Fruit fly (Drosophila melanogaster) whole organism, embryonic: ENCODE data around the gene bys.

ENCODE experiments used
- Atf3 ChIP-seq: fragments of 200-800 bp; sonication (Bioruptor generic); optimal IDR thresholded peaks from 3 replicates; lab custom pipeline; 2016; ENCODE audit warnings: missing biosample characterization, missing genetic modification characterization
- BEAF-32 ChIP-seq: fragments of 200-800 bp; sonication (Bioruptor generic); optimal IDR thresholded peaks from 3 replicates; lab custom pipeline; 2017; ENCODE audit warnings: missing biosample characterization, missing genetic modification characterization, mild to moderate bottlenecking, moderate library complexity, missing genetic modification reagents
- CG10147 ChIP-seq: fragments of 200-800 bp; sonication (Bioruptor generic); optimal IDR thresholded peaks from 2 replicates; lab custom pipeline; 2019; ENCODE audit warnings: missing biosample characterization, mild to moderate bottlenecking, missing genetic modification characterization, moderate library complexity
- CG10462 ChIP-seq: fragments of 200-800 bp; sonication (Bioruptor generic); optimal IDR thresholded peaks from 2 replicates; lab custom pipeline; 2016; ENCODE audit warnings: missing biosample characterization, missing genetic modification characterization
- CG11398 ChIP-seq: fragments of 200-800 bp; sonication (Bioruptor generic); optimal IDR thresholded peaks from 2 replicates; lab custom pipeline; 2016; ENCODE audit warnings: missing biosample characterization, missing genetic modification characterization
- CG11695 ChIP-seq: fragments of 200-800 bp; sonication (Bioruptor generic); IDR thresholded peaks from 3 replicates; pipeline ENCODE4 v1.3.6; 2022; ENCODE audit warnings: missing biosample characterization, missing genetic modification characterization
- CG12299 ChIP-seq: fragments of 200-800 bp; sonication (Bioruptor generic); optimal IDR thresholded peaks from 2 replicates; lab custom pipeline; 2018; ENCODE audit warnings: missing biosample characterization, mild to moderate bottlenecking, missing genetic modification characterization
- CG16813 ChIP-seq: fragments of 200-800 bp; sonication (Bioruptor generic); IDR thresholded peaks from 3 replicates; pipeline ENCODE4 v1.3.6; 2022; ENCODE audit warnings: missing biosample characterization, missing genetic modification characterization; ENCODE audit not compliant: partially characterized antibody
- CG17361 ChIP-seq: fragments of 200-800 bp; sonication (Bioruptor generic); IDR thresholded peaks from 3 replicates; pipeline ENCODE4 v1.3.6; 2022; ENCODE audit warnings: missing biosample characterization, missing genetic modification characterization
- CG1792 ChIP-seq: fragments of 200-800 bp; sonication (Bioruptor generic); optimal IDR thresholded peaks from 2 replicates; lab custom pipeline; 2016; ENCODE audit warnings: missing biosample characterization, missing genetic modification characterization
- CG18476 ChIP-seq: fragments of 200-800 bp; sonication (Bioruptor generic); optimal IDR thresholded peaks from 2 replicates; lab custom pipeline; 2016; ENCODE audit warnings: missing biosample characterization, mild to moderate bottlenecking, missing genetic modification characterization
- CG18764 ChIP-seq: fragments of 200-800 bp; sonication (Bioruptor generic); optimal IDR thresholded peaks from 3 replicates; lab custom pipeline; 2016; ENCODE audit warnings: missing biosample characterization, missing genetic modification characterization
- CG2116 ChIP-seq: fragments of 200-800 bp; sonication (Bioruptor generic); optimal IDR thresholded peaks from 3 replicates; lab custom pipeline; 2018; ENCODE audit warnings: missing biosample characterization, mild to moderate bottlenecking, missing genetic modification characterization
- CG2678 ChIP-seq: fragments of 200-800 bp; sonication (Bioruptor generic); optimal IDR thresholded peaks from 3 replicates; lab custom pipeline; 2019; ENCODE audit warnings: missing biosample characterization, mild to moderate bottlenecking, missing genetic modification characterization, moderate library complexity
- CG30020 ChIP-seq: fragments of 200-800 bp; optimal IDR thresholded peaks from 2 replicates; lab custom pipeline; 2019; ENCODE audit warnings: missing biosample characterization, mild to moderate bottlenecking, missing genetic modification characterization, moderate library complexity
- CG3065 ChIP-seq: fragments of 200-800 bp; sonication (Bioruptor generic); optimal IDR thresholded peaks from 2 replicates; lab custom pipeline; 2016; ENCODE audit warnings: missing biosample characterization, missing genetic modification characterization
- CG5180 ChIP-seq: fragments of 200-800 bp; sonication (Bioruptor generic); optimal IDR thresholded peaks from 3 replicates; lab custom pipeline; 2017; ENCODE audit warnings: missing biosample characterization, missing genetic modification characterization, mild to moderate bottlenecking, moderate library complexity, missing genetic modification reagents
- CG7372 ChIP-seq: fragments of 200-800 bp; sonication (Bioruptor generic); IDR thresholded peaks from 2 replicates; pipeline ENCODE4 v1.3.6; 2022; ENCODE audit warnings: missing biosample characterization, missing genetic modification characterization
- CG7786 ChIP-seq: fragments of 200-800 bp; sonication (Bioruptor generic); optimal IDR thresholded peaks from 2 replicates; lab custom pipeline; 2016; ENCODE audit warnings: missing biosample characterization, missing genetic modification characterization
- CG8089 ChIP-seq: fragments of 200-800 bp; sonication (Bioruptor generic); optimal IDR thresholded peaks from 3 replicates; lab custom pipeline; 2016; ENCODE audit warnings: missing biosample characterization, missing genetic modification characterization
- D ChIP-seq, 2 experiments: fragments of 200-800 bp in 1 of 2; fragments of >200 bp in 1 of 2; sonication (Bioruptor generic) in 1 of 2; optimal IDR thresholded peaks; 2 replicates in 1 of 2; 3 replicates in 1 of 2; lab custom pipeline; 2017; ENCODE audit warnings: mild to moderate bottlenecking in 1 of 2, missing biosample characterization in 1 of 2, missing genetic modification characterization in 1 of 2, missing genetic modification reagents in 1 of 2
- D19B ChIP-seq: fragments of 200-800 bp; sonication (Bioruptor generic); optimal IDR thresholded peaks from 2 replicates; lab custom pipeline; 2017; ENCODE audit warnings: missing biosample characterization, mild to moderate bottlenecking, missing genetic modification characterization
- Dad ChIP-seq: fragments of 200-800 bp; sonication (Bioruptor generic); optimal IDR thresholded peaks from 3 replicates; lab custom pipeline; 2016; ENCODE audit warnings: missing biosample characterization, missing genetic modification characterization
- Dll ChIP-seq: fragments of 200-800 bp; sonication (Bioruptor generic); IDR thresholded peaks from 4 replicates; pipeline ENCODE4 v1.3.6; 2022; ENCODE audit warnings: missing biosample characterization, missing genetic modification characterization; ENCODE audit not compliant: partially characterized antibody
- Dref ChIP-seq: fragments of 200-800 bp; sonication (Bioruptor generic); IDR thresholded peaks from 2 replicates; pipeline ENCODE4 v1.3.6; 2022; ENCODE audit warnings: missing biosample characterization, missing genetic modification characterization
- ERR ChIP-seq: fragments of 200-800 bp; sonication (Bioruptor generic); optimal IDR thresholded peaks from 2 replicates; lab custom pipeline; 2016; ENCODE audit warnings: missing biosample characterization, missing genetic modification characterization
- HLH54F ChIP-seq: fragments of 200-800 bp; sonication (Bioruptor generic); optimal IDR thresholded peaks from 3 replicates; lab custom pipeline; 2016; ENCODE audit warnings: missing biosample characterization, missing genetic modification characterization
- Hsf ChIP-seq: fragments of 200-800 bp; sonication (Bioruptor generic); optimal IDR thresholded peaks from 3 replicates; lab custom pipeline; 2016; ENCODE audit warnings: missing biosample characterization, missing genetic modification characterization
- Lhr ChIP-seq: fragments of 200-800 bp; sonication (Bioruptor generic); optimal IDR thresholded peaks from 3 replicates; lab custom pipeline; 2017; ENCODE audit warnings: mild to moderate bottlenecking, missing biosample characterization, missing genetic modification reagents, missing genetic modification characterization
- MESR4 ChIP-seq: fragments of 200-800 bp; sonication (Bioruptor generic); optimal IDR thresholded peaks from 2 replicates; lab custom pipeline; 2018; ENCODE audit warnings: missing biosample characterization, mild to moderate bottlenecking, missing genetic modification characterization, moderate library complexity
- Mes4 ChIP-seq: fragments of 200-800 bp; sonication (Bioruptor generic); optimal IDR thresholded peaks from 2 replicates; lab custom pipeline; 2016; ENCODE audit warnings: missing biosample characterization, missing genetic modification characterization
- Ssrp ChIP-seq: fragments of 200-800 bp; sonication (Bioruptor generic); optimal IDR thresholded peaks from 2 replicates; lab custom pipeline; 2018; ENCODE audit warnings: missing biosample characterization, mild to moderate bottlenecking, missing genetic modification characterization, moderate library complexity
- ara ChIP-seq: fragments of 200-800 bp; sonication (Bioruptor generic); IDR thresholded peaks from 2 replicates; pipeline ENCODE4 v1.3.6; 2022; ENCODE audit warnings: missing biosample characterization, missing genetic modification characterization
- bowl ChIP-seq: fragments of 200-800 bp; sonication (Bioruptor generic); IDR thresholded peaks from 2 replicates; pipeline ENCODE4 v1.3.6; 2022; ENCODE audit warnings: missing biosample characterization, missing genetic modification characterization
- chn ChIP-seq: fragments of 200-800 bp; sonication (Bioruptor generic); optimal IDR thresholded peaks from 2 replicates; lab custom pipeline; 2016; ENCODE audit warnings: missing biosample characterization, missing genetic modification characterization
- ci ChIP-seq: fragments of 200-800 bp; sonication (Bioruptor generic); IDR thresholded peaks from 3 replicates; pipeline ENCODE4 v1.3.6; 2022; ENCODE audit warnings: missing biosample characterization, missing genetic modification characterization
- crol ChIP-seq: fragments of 200-800 bp; sonication (Bioruptor generic); IDR thresholded peaks from 2 replicates; pipeline ENCODE4 v1.3.6; 2022; ENCODE audit warnings: missing biosample characterization, missing genetic modification characterization
- da ChIP-seq: fragments of 200-800 bp; sonication (Bioruptor generic); optimal IDR thresholded peaks from 2 replicates; lab custom pipeline; 2016; ENCODE audit warnings: missing biosample characterization, missing genetic modification characterization
- dmrt99B ChIP-seq: fragments of 200-800 bp; sonication (Bioruptor generic); optimal IDR thresholded peaks from 2 replicates; lab custom pipeline; 2018; ENCODE audit warnings: missing biosample characterization, mild to moderate bottlenecking, missing genetic modification characterization, moderate library complexity
- emc ChIP-seq: fragments of 200-800 bp; sonication (Bioruptor generic); optimal IDR thresholded peaks from 2 replicates; lab custom pipeline; 2016; ENCODE audit warnings: missing biosample characterization, missing genetic modification characterization
- fd3F ChIP-seq: fragments of 200-800 bp; sonication (Bioruptor generic); optimal IDR thresholded peaks from 2 replicates; lab custom pipeline; 2018; ENCODE audit warnings: missing biosample characterization, mild to moderate bottlenecking, missing genetic modification characterization, moderate library complexity
- her ChIP-seq: fragments of 200-800 bp; sonication (Bioruptor generic); optimal IDR thresholded peaks from 2 replicates; lab custom pipeline; 2016; ENCODE audit warnings: missing biosample characterization, missing genetic modification characterization
- mld ChIP-seq: fragments of 200-800 bp; sonication (Bioruptor generic); IDR thresholded peaks from 3 replicates; pipeline ENCODE4 v1.3.6; 2022; ENCODE audit warnings: missing biosample characterization, missing genetic modification characterization; ENCODE audit not compliant: partially characterized antibody
- org-1 ChIP-seq: fragments of 200-800 bp; sonication (Bioruptor generic); optimal IDR thresholded peaks from 2 replicates; lab custom pipeline; 2017; ENCODE audit warnings: missing biosample characterization, missing genetic modification characterization
- pnt ChIP-seq: fragments of 200-800 bp; sonication (Bioruptor generic); optimal IDR thresholded peaks from 3 replicates; lab custom pipeline; 2016; ENCODE audit warnings: missing biosample characterization, missing genetic modification characterization
- sqz ChIP-seq: fragments of 200-800 bp; sonication (Bioruptor generic); optimal IDR thresholded peaks from 3 replicates; lab custom pipeline; 2018; ENCODE audit warnings: missing biosample characterization, mild to moderate bottlenecking, missing genetic modification characterization
- sr ChIP-seq: fragments of 200-800 bp; sonication (Bioruptor generic); IDR thresholded peaks from 3 replicates; pipeline ENCODE4 v1.3.6; 2022; ENCODE audit warnings: missing biosample characterization, missing genetic modification characterization
- toy ChIP-seq: fragments of 200-800 bp; sonication (Bioruptor generic); IDR thresholded peaks from 2 replicates; pipeline ENCODE4 v1.3.6; 2022; ENCODE audit warnings: missing biosample characterization, missing genetic modification characterization
- vfl ChIP-seq: fragments of 200-800 bp; sonication (Bioruptor generic); optimal IDR thresholded peaks from 2 replicates; lab custom pipeline; 2016; ENCODE audit warnings: missing biosample characterization, missing genetic modification characterization
- zf30C ChIP-seq: fragments of 200-800 bp; sonication (Bioruptor generic); optimal IDR thresholded peaks from 3 replicates; lab custom pipeline; 2018; ENCODE audit warnings: missing biosample characterization, mild to moderate bottlenecking, missing genetic modification characterization

The bys gene

dm6 chrX:7893411-7894122, 8.1 kb upstream of the bys start, which contains the start of the genes CG45089, ND-MNLL and p115 (continued):
- TF ChIP-seq Dll (GFP tag; lab: Robert Waterston, UW) (peak; percentile 83), emc (GFP tag; lab: Kevin White, UChicago) (no peak), Mes4 (GFP tag; lab: Kevin White, UChicago) (no peak), org-1 (GFP tag; lab: Kevin White, UChicago) (no peak), da (GFP tag; lab: Kevin White, UChicago) (no peak), toy (GFP tag; lab: Robert Waterston, UW) (no peak), her (GFP tag; lab: Kevin White, UChicago) (no peak), CG7372 (peak; percentile 60), CG16813 (GFP tag; lab: Robert Waterston, UW) (peak; percentile 58), bowl (GFP tag; lab: Robert Waterston, UW) (no peak), HLH54F (GFP tag; lab: Kevin White, UChicago) (peak; percentile 18), ci (GFP tag; lab: Robert Waterston, UW) (no peak), chn (peak; percentile 28), sr (no peak), CG10462 (peak; percentile 24), CG30020 (peak; percentile 67), Lhr (GFP tag; lab: Kevin White, UChicago) (no peak), CG10147 (GFP tag; lab: Kevin White, UChicago) (peak; percentile 56), fd3F (GFP tag; lab: Kevin White, UChicago) (peak; percentile 34), zf30C (GFP tag; lab: Kevin White, UChicago) (no peak), ERR (GFP tag; lab: Kevin White, UChicago) (no peak), CG2678 (peak; percentile 69), CG11398 (GFP tag; lab: Kevin White, UChicago) (no peak), BEAF-32 (peak; percentile 75), CG7786 (GFP tag; lab: Kevin White, UChicago) (peak; percentile 11), CG1792 (GFP tag; lab: Kevin White, UChicago) (no peak), dmrt99B (tag; lab: Kevin White, UChicago) (peak; percentile 36), CG2116 (GFP tag; lab: Kevin White, UChicago) (peak; percentile 82), Atf3 (GFP tag; lab: Kevin White, UChicago) (no peak), Dref (GFP tag; lab: Robert Waterston, UW) (peak; percentile 66), sqz (GFP tag; lab: Kevin White, UChicago) (no peak), pnt (no peak), CG12299 (no peak), CG17361 (peak; percentile 61), CG18764 (peak; percentile 44), D19B (GFP tag; lab: Kevin White, UChicago) (no peak), crol (GFP tag; lab: Robert Waterston, UW) (no peak), Ssrp (tag; lab: Kevin White, UChicago) (peak; percentile 35), CG8089 (GFP tag; lab: Kevin White, UChicago) (no peak), Hsf (GFP tag; lab: Kevin White, UChicago) (peak; percentile 48), CG3065 (peak; percentile 14), CG11695 (GFP tag; lab: Robert Waterston, UW) (0 out of 3 replicates have a peak, but pooled peaks have one; percentile 9), CG18476 (GFP tag; lab: Kevin White, UChicago) (peak; percentile 33), vfl (GFP tag; lab: Kevin White, UChicago) (peak; percentile 45), D (optimal IDR thresholded peaks at IDR 0.05; lab: Kevin White, UChicago) (no peak), D (GFP tag; optimal IDR thresholded peaks at IDR 0.05; lab: Kevin White, UChicago) (no peak), Dad (GFP tag; lab: Kevin White, UChicago) (peak; percentile 4), CG5180 (GFP tag; lab: Kevin White, UChicago) (no peak), MESR4 (GFP tag; lab: Kevin White, UChicago) (peak; percentile 53), mld (GFP tag; lab: Robert Waterston, UW) (no peak), ara (GFP tag; lab: Robert Waterston, UW) (no peak)
